Worm (Caenorhabditis elegans) whole organism, late embryonic: ENCODE measurements around the gene mboa-3.

Experiments used
- C08G9.2 ChIP-seq: sonication (generic microtip); optimal IDR thresholded peaks from 2 replicates; lab custom pipeline; 2016; ENCODE audit warnings: mild to moderate bottlenecking, missing genetic modification characterization, moderate library complexity, missing compliant biosample characterization
- C38D4.7 ChIP-seq: fragments of 200-800 bp; sonication (Bioruptor generic); optimal IDR thresholded peaks from 2 replicates; lab custom pipeline; 2018; ENCODE audit warnings: mild to moderate bottlenecking, missing genetic modification characterization, moderate library complexity, missing compliant biosample characterization
- K09A11.1 ChIP-seq: sonication (generic microtip); optimal IDR thresholded peaks from 2 replicates; lab custom pipeline; 2017; ENCODE audit warnings: antibody characterized with exemption, mild to moderate bottlenecking, missing genetic modification characterization, missing compliant biosample characterization; ENCODE audit not compliant: insufficient read depth
- Y22D7AL.16 ChIP-seq: sonication (generic microtip); optimal IDR thresholded peaks from 2 replicates; lab custom pipeline; 2016; ENCODE audit warnings: missing genetic modification characterization, missing compliant biosample characterization
- ahr-1 ChIP-seq: sonication (generic microtip); optimal IDR thresholded peaks from 2 replicates; lab custom pipeline; 2016; ENCODE audit warnings: missing genetic modification characterization, missing compliant biosample characterization
- ceh-14 ChIP-seq: sonication (generic microtip); optimal IDR thresholded peaks from 2 replicates; lab custom pipeline; 2016; ENCODE audit warnings: missing genotype, missing genetic modification characterization, missing compliant biosample characterization
- ceh-22 ChIP-seq: sonication (generic microtip); optimal IDR thresholded peaks from 2 replicates; lab custom pipeline; 2017; ENCODE audit warnings: missing biosample characterization, missing genetic modification characterization
- ceh-31 ChIP-seq: sonication (generic microtip); optimal IDR thresholded peaks from 2 replicates; lab custom pipeline; 2016; ENCODE audit warnings: missing genetic modification characterization, missing compliant biosample characterization
- ceh-45 ChIP-seq: fragments of 200-800 bp; sonication (Bioruptor generic); IDR thresholded peaks from 2 replicates; pipeline ENCODE4 v1.3.6; 2022; ENCODE audit warnings: missing genetic modification reagents, missing genetic modification characterization, missing compliant biosample characterization
- ceh-9 ChIP-seq: sonication (generic microtip); optimal IDR thresholded peaks from 2 replicates; lab custom pipeline; 2016; ENCODE audit warnings: mild to moderate bottlenecking, missing genetic modification characterization, inconsistent platforms, missing compliant biosample characterization
- dve-1 ChIP-seq: sonication (generic microtip); optimal IDR thresholded peaks from 2 replicates; lab custom pipeline; 2017; ENCODE audit warnings: antibody characterized with exemption, mild to moderate bottlenecking, missing genetic modification characterization, missing compliant biosample characterization
- elt-2 ChIP-seq: sonication (generic microtip); optimal IDR thresholded peaks from 2 replicates; lab custom pipeline; 2016; ENCODE audit warnings: missing genetic modification reagents, missing genetic modification characterization, missing compliant biosample characterization
- elt-4 ChIP-seq: sonication (generic microtip); optimal IDR thresholded peaks from 2 replicates; lab custom pipeline; 2016; ENCODE audit warnings: missing genetic modification characterization, missing compliant biosample characterization
- ets-4 ChIP-seq: sonication (generic microtip); optimal IDR thresholded peaks from 2 replicates; lab custom pipeline; 2016; ENCODE audit warnings: missing genetic modification characterization, missing compliant biosample characterization
- fkh-10 ChIP-seq: fragments of 150-350 bp; optimal IDR thresholded peaks from 2 replicates; lab custom pipeline; 2014; ENCODE audit warnings: missing biosample characterization, missing genetic modification reagents, missing genetic modification characterization
- fkh-6 ChIP-seq: sonication (generic microtip); optimal IDR thresholded peaks from 2 replicates; lab custom pipeline; 2016; ENCODE audit warnings: missing genetic modification characterization, missing compliant biosample characterization
- gmeb-2 ChIP-seq: sonication (generic microtip); optimal IDR thresholded peaks from 2 replicates; lab custom pipeline; 2016; ENCODE audit warnings: missing genetic modification characterization, inconsistent platforms, missing compliant biosample characterization
- hlh-13 ChIP-seq: fragments of 200-800 bp; sonication (Bioruptor generic); optimal IDR thresholded peaks from 2 replicates; lab custom pipeline; 2018; ENCODE audit warnings: mild to moderate bottlenecking, missing genetic modification characterization, missing compliant biosample characterization
- lin-11 ChIP-seq: fragments of 200-800 bp; sonication (Bioruptor generic); optimal IDR thresholded peaks from 2 replicates; lab custom pipeline; 2018; ENCODE audit warnings: mild to moderate bottlenecking, missing genetic modification characterization, missing compliant biosample characterization
- madf-2 ChIP-seq: sonication (generic microtip); optimal IDR thresholded peaks from 2 replicates; lab custom pipeline; 2017; ENCODE audit warnings: missing genetic modification characterization, missing compliant biosample characterization
- nhr-11 ChIP-seq: fragments of 150-350 bp; optimal IDR thresholded peaks from 2 replicates; lab custom pipeline; 2014; ENCODE audit warnings: missing biosample characterization, missing genetic modification characterization
- pros-1 ChIP-seq: fragments of 150-350 bp; optimal IDR thresholded peaks from 2 replicates; lab custom pipeline; 2014; ENCODE audit warnings: missing biosample characterization, missing genetic modification reagents, missing genetic modification characterization
- sdc-2 ChIP-seq: sonication (generic microtip); optimal IDR thresholded peaks from 2 replicates; lab custom pipeline; 2016; ENCODE audit warnings: missing genotype, missing genetic modification characterization, missing compliant biosample characterization
- sox-2 ChIP-seq: fragments of 200-800 bp; sonication (Bioruptor generic); IDR thresholded peaks from 2 replicates; pipeline ENCODE4 v1.3.6; 2022; ENCODE audit warnings: missing genetic modification reagents, missing genetic modification characterization, missing compliant biosample characterization
- sox-4 ChIP-seq: sonication (generic microtip); optimal IDR thresholded peaks from 2 replicates; lab custom pipeline; 2017; ENCODE audit warnings: mild to moderate bottlenecking, missing genetic modification characterization, inconsistent platforms, missing compliant biosample characterization
- syd-9 ChIP-seq: sonication (generic microtip); optimal IDR thresholded peaks from 2 replicates; lab custom pipeline; 2016; ENCODE audit warnings: mild to moderate bottlenecking, missing genetic modification characterization, moderate library complexity, missing compliant biosample characterization
- tbx-2 ChIP-seq: sonication (generic microtip); optimal IDR thresholded peaks from 2 replicates; lab custom pipeline; 2016; ENCODE audit warnings: missing genetic modification characterization, missing compliant biosample characterization
- tbx-7 ChIP-seq: sonication (generic microtip); optimal IDR thresholded peaks from 2 replicates; lab custom pipeline; 2016; ENCODE audit warnings: missing genotype, missing genetic modification characterization, missing compliant biosample characterization
- ttx-3 ChIP-seq: sonication (generic microtip); optimal IDR thresholded peaks from 2 replicates; lab custom pipeline; 2016; ENCODE audit warnings: missing genetic modification reagents, missing genetic modification characterization, missing compliant biosample characterization
- unc-3 ChIP-seq, 2 experiments: fragments of 200-800 bp in 1 of 2; sonication (Bioruptor generic) in 1 of 2; sonication (generic microtip) in 1 of 2; conservative IDR thresholded peaks in 1 of 2; optimal IDR thresholded peaks in 1 of 2; 2 replicates each; pipeline versions ENCODE4 v1.3.6 to Lab custom; 2016 to 2022; ENCODE audit warnings: missing compliant biosample characterization in 2 of 2, missing genetic modification characterization in 2 of 2, missing genetic modification reagents in 1 of 2
- unc-86 ChIP-seq: sonication (generic microtip); optimal IDR thresholded peaks from 2 replicates; lab custom pipeline; 2016; ENCODE audit warnings: missing genetic modification characterization, missing compliant biosample characterization

mboa-3 gene

ce11 chrX:5522769-5523601 lies at the start of gene mboa-3:
TSS of gene mboa-3 (minus strand) at chrX:5522819.
- TF ChIP-seq elt-2 (tag; lab: Kevin White, UChicago) (peak; percentile 43), K09A11.1 (tag; lab: Kevin White, UChicago) (no peak)

- TF ChIP-seq fkh-10 (no peak), tbx-2 (tag; lab: Kevin White, UChicago) (no peak), unc-3 (GFP tag; conservative IDR thresholded peaks at IDR 0.05; lab: Robert Waterston, UW) (no peak), unc-3 (tag; optimal IDR thresholded peaks at IDR 0.05; lab: Kevin White, UChicago) (no peak), sox-4 (tag; lab: Kevin White, UChicago) (no peak), elt-4 (tag; lab: Kevin White, UChicago) (no peak), sdc-2 (tag; lab: Kevin White, UChicago) (no peak), ahr-1 (no peak), sox-2 (GFP tag; lab: Robert Waterston, UW) (no peak)
Observed at ce11 chrX:5567454-5567853, 44.8 kb upstream of the mboa-3 start, which contains the start of gene mec-2. TSS of gene mec-2 (plus strand) at chrX:5567754.

- TF ChIP-seq unc-3 (GFP tag; conservative IDR thresholded peaks at IDR 0.05; lab: Robert Waterston, UW) (no peak), unc-3 (tag; optimal IDR thresholded peaks at IDR 0.05; lab: Kevin White, UChicago) (no peak), ets-4 (tag; lab: Kevin White, UChicago) (no peak), pros-1 (tag; lab: Kevin White, UChicago) (no peak), C38D4.7 (GFP tag; lab: Kevin White, UChicago) (no peak), fkh-6 (tag; lab: Kevin White, UChicago) (no peak), ceh-22 (no peak)
Observed at ce11 chrX:5565478-5565877, 42.9 kb upstream of the mboa-3 start.

- no peak for TF ChIP-seq gmeb-2 (tag; lab: Kevin White, UChicago)
Observed at ce11 chrX:5557966-5558365, 35.3 kb upstream of the mboa-3 start, which contains the start of gene C38C5.1. TSS of gene C38C5.1 (plus strand) at chrX:5558055.

- TF ChIP-seq syd-9 (tag; lab: Kevin White, UChicago) (no peak), ceh-31 (tag; lab: Kevin White, UChicago) (no peak), lin-11 (tag; lab: Kevin White, UChicago) (no peak), ceh-9 (tag; lab: Kevin White, UChicago) (no peak), hlh-13 (GFP tag; lab: Kevin White, UChicago) (no peak), Y22D7AL.16 (tag; lab: Kevin White, UChicago) (no peak), fkh-6 (tag; lab: Kevin White, UChicago) (no peak), fkh-10 (no peak), ceh-14 (tag; lab: Kevin White, UChicago) (no peak), ttx-3 (tag; lab: Kevin White, UChicago) (no peak), ahr-1 (no peak), tbx-7 (tag; lab: Kevin White, UChicago) (no peak), dve-1 (tag; lab: Kevin White, UChicago) (no peak), madf-2 (tag; lab: Kevin White, UChicago) (no peak), C08G9.2 (tag; lab: Kevin White, UChicago) (no peak), nhr-11 (tag; lab: Kevin White, UChicago) (no peak), ceh-45 (GFP tag; lab: Robert Waterston, UW) (no peak), unc-86 (tag; lab: Kevin White, UChicago) (no peak)
Observed at ce11 chrX:5555055-5555629, 32.5 kb upstream of the mboa-3 start.
